Worm (Caenorhabditis elegans): ENCODE results near the gene F46F5.13.
"Not testable (repeated sequence)": the region's sequence is repeated elsewhere in the genome, so short reads cannot be mapped to it uniquely, and the experiment has no call there.

ce11 chrII:822730-823129 lies 19.6 kb downstream of the F46F5.13 start, which contains the start of gene msrp-4:
- not testable (repeated sequence) for TF ChIP-seq zag-1, snpc-4 (tag; optimal IDR thresholded peaks at IDR 0.05)

Measured in whole organism, L3 larva.